Worm (Caenorhabditis elegans) whole organism, late embryonic: ENCODE data around the gene srbc-71.

Source experiments
- K09A11.1 ChIP-seq: sonication (generic microtip); optimal IDR thresholded peaks from 2 replicates; lab custom pipeline; 2017; ENCODE audit warnings: antibody characterized with exemption, mild to moderate bottlenecking, missing genetic modification characterization, missing compliant biosample characterization; ENCODE audit not compliant: insufficient read depth
- ama-1 ChIP-seq: fragments of 150-350 bp; optimal IDR thresholded peaks from 2 replicates; lab custom pipeline; 2014
- ceh-14 ChIP-seq: sonication (generic microtip); optimal IDR thresholded peaks from 2 replicates; lab custom pipeline; 2016; ENCODE audit warnings: missing genotype, missing genetic modification characterization, missing compliant biosample characterization
- fkh-10 ChIP-seq: fragments of 150-350 bp; optimal IDR thresholded peaks from 2 replicates; lab custom pipeline; 2014; ENCODE audit warnings: missing biosample characterization, missing genetic modification reagents, missing genetic modification characterization
- pag-3 ChIP-seq: sonication (generic microtip); optimal IDR thresholded peaks from 2 replicates; lab custom pipeline; 2016; ENCODE audit warnings: missing compliant biosample characterization, missing genetic modification characterization, borderline replicate concordance
- pqm-1 ChIP-seq: sonication (generic microtip); optimal IDR thresholded peaks from 2 replicates; lab custom pipeline; 2016; ENCODE audit warnings: missing genetic modification characterization, missing compliant biosample characterization
- sdc-2 ChIP-seq: sonication (generic microtip); optimal IDR thresholded peaks from 2 replicates; lab custom pipeline; 2016; ENCODE audit warnings: missing genotype, missing genetic modification characterization, missing compliant biosample characterization
- syd-9 ChIP-seq: sonication (generic microtip); optimal IDR thresholded peaks from 2 replicates; lab custom pipeline; 2016; ENCODE audit warnings: mild to moderate bottlenecking, missing genetic modification characterization, moderate library complexity, missing compliant biosample characterization
- unc-86 ChIP-seq: sonication (generic microtip); optimal IDR thresholded peaks from 2 replicates; lab custom pipeline; 2016; ENCODE audit warnings: missing genetic modification characterization, missing compliant biosample characterization
- zip-5 ChIP-seq: sonication (generic microtip); optimal IDR thresholded peaks from 2 replicates; lab custom pipeline; 2016; ENCODE audit warnings: missing genetic modification characterization, missing compliant biosample characterization

The srbc-71 gene

DNA sequence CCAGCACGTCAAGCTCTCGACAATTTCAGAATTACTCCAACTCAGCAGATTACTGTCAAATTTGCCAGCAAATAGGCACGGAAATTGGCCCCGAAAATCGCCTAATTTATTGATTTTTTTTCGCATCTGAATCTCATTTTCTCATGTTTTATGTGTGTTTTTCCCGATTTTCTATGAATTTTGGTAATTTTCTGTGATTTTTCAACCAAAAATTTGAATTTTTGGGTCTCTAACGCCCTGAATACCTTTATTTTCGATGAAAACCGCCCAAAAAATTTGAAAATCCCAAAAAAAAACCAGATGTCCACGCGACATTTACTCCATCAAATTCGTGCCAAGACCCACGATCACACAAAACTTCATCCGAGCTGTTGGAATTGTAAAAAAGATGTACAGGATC, 49.7 kb downstream of the srbc-71 start, which contains the start of gene dnj-15:
Gene dnj-15, plus strand, starts transcription at position 301 of the 400 bp plus-strand sequence.
- TF ChIP-seq fkh-10 (no peak), syd-9 (tag; lab: Kevin White, UChicago) (no peak), pag-3 (tag; lab: Kevin White, UChicago) (no peak), ama-1 (lab: Kevin White, UChicago) (no peak), ceh-14 (tag; lab: Kevin White, UChicago) (no peak), pqm-1 (tag; lab: Kevin White, UChicago) (no peak), zip-5 (tag; lab: Kevin White, UChicago) (no peak), K09A11.1 (tag; lab: Kevin White, UChicago) (no peak), sdc-2 (tag; lab: Kevin White, UChicago) (no peak), unc-86 (tag; lab: Kevin White, UChicago) (no peak)
